Fruit fly (Drosophila melanogaster) whole organism, embryonic: ENCODE results near the gene CG34039.

ENCODE experiments used
- CG10274 ChIP-seq: fragments of 200-800 bp; sonication (Bioruptor generic); optimal IDR thresholded peaks from 3 replicates; lab custom pipeline; 2017; ENCODE audit warnings: missing biosample characterization, mild to moderate bottlenecking, missing genetic modification characterization
- CG12219 ChIP-seq: fragments of 200-800 bp; sonication (Bioruptor generic); optimal IDR thresholded peaks from 3 replicates; lab custom pipeline; 2018; ENCODE audit warnings: missing biosample characterization, mild to moderate bottlenecking, missing genetic modification characterization
- CG17328 ChIP-seq: fragments of 200-800 bp; sonication (Bioruptor generic); IDR thresholded peaks from 2 replicates; pipeline ENCODE4 v1.3.6; 2022; ENCODE audit warnings: missing biosample characterization, missing genetic modification characterization
- CG1832 ChIP-seq: fragments of 200-800 bp; sonication (Bioruptor generic); optimal IDR thresholded peaks from 2 replicates; lab custom pipeline; 2017; ENCODE audit warnings: missing biosample characterization, mild to moderate bottlenecking, missing genetic modification characterization, inconsistent platforms
- CG2199 ChIP-seq: fragments of 200-800 bp; sonication (Bioruptor generic); IDR thresholded peaks from 3 replicates; pipeline ENCODE4 v1.3.6; 2022; ENCODE audit warnings: missing biosample characterization, missing genetic modification characterization
- CG2712 ChIP-seq: fragments of 200-800 bp; optimal IDR thresholded peaks from 3 replicates; lab custom pipeline; 2019; ENCODE audit warnings: missing biosample characterization, mild to moderate bottlenecking, missing genetic modification characterization, moderate library complexity
- CG30403 ChIP-seq: fragments of 200-800 bp; sonication (Bioruptor generic); optimal IDR thresholded peaks from 3 replicates; lab custom pipeline; 2016; ENCODE audit warnings: missing biosample characterization, missing genetic modification characterization
- CG4360 ChIP-seq: fragments of 200-800 bp; sonication (Bioruptor generic); IDR thresholded peaks from 2 replicates; pipeline ENCODE4 v1.3.6; 2022; ENCODE audit warnings: missing biosample characterization, missing genetic modification characterization
- CG5245 ChIP-seq: fragments of 200-800 bp; sonication (Bioruptor generic); optimal IDR thresholded peaks from 3 replicates; lab custom pipeline; 2016; ENCODE audit warnings: missing biosample characterization, missing genetic modification characterization
- CG7372 ChIP-seq: fragments of 200-800 bp; sonication (Bioruptor generic); IDR thresholded peaks from 2 replicates; pipeline ENCODE4 v1.3.6; 2022; ENCODE audit warnings: missing biosample characterization, missing genetic modification characterization
- CG7963 ChIP-seq: fragments of 200-800 bp; sonication (Bioruptor generic); IDR thresholded peaks from 3 replicates; pipeline ENCODE4 v1.3.6; 2022; ENCODE audit warnings: missing biosample characterization, missing genetic modification characterization; ENCODE audit not compliant: partially characterized antibody
- CG7987 ChIP-seq: fragments of 200-800 bp; sonication (Bioruptor generic); optimal IDR thresholded peaks from 2 replicates; lab custom pipeline; 2018; ENCODE audit warnings: missing biosample characterization, mild to moderate bottlenecking, missing genetic modification characterization, moderate library complexity
- CG9215 ChIP-seq: fragments of 200-800 bp; sonication (Bioruptor generic); IDR thresholded peaks from 2 replicates; pipeline ENCODE4 v1.3.6; 2022; ENCODE audit warnings: missing biosample characterization, missing genetic modification characterization
- CG9727 ChIP-seq: fragments of 200-800 bp; sonication (Bioruptor generic); optimal IDR thresholded peaks from 3 replicates; lab custom pipeline; 2017; ENCODE audit warnings: missing biosample characterization, mild to moderate bottlenecking, missing genetic modification characterization
- Elba2 ChIP-seq: fragments of 200-800 bp; sonication (Bioruptor generic); optimal IDR thresholded peaks from 3 replicates; lab custom pipeline; 2016; ENCODE audit warnings: missing biosample characterization, missing genetic modification characterization
- Gsc ChIP-seq: fragments of 200-800 bp; sonication (Bioruptor generic); IDR thresholded peaks from 2 replicates; pipeline ENCODE4 v1.3.6; 2022; ENCODE audit warnings: missing biosample characterization, missing genetic modification characterization
- Hr51 ChIP-seq, 2 experiments: fragments of 200-800 bp; sonication (Bioruptor generic); optimal IDR thresholded peaks; 2 replicates in 1 of 2; 3 replicates in 1 of 2; lab custom pipeline; 2016 to 2018; ENCODE audit warnings: missing biosample characterization in 2 of 2, missing genetic modification characterization in 2 of 2, mild to moderate bottlenecking in 1 of 2, moderate library complexity in 1 of 2
- Hr78 ChIP-seq, 2 experiments: fragments of 200-800 bp in 1 of 2; fragments of >200 bp in 1 of 2; sonication (Bioruptor generic) in 1 of 2; optimal IDR thresholded peaks; 2 replicates each; lab custom pipeline; 2017 to 2019; ENCODE audit warnings: missing biosample characterization in 2 of 2, missing genetic modification characterization in 2 of 2, mild to moderate bottlenecking in 1 of 2, moderate library complexity in 1 of 2
- Oaz ChIP-seq: fragments of 200-800 bp; sonication (Bioruptor generic); IDR thresholded peaks from 2 replicates; pipeline ENCODE4 v1.3.6; 2022; ENCODE audit warnings: missing biosample characterization, missing genetic modification characterization
- Pdp1 ChIP-seq, 2 experiments: fragments of 200-800 bp; sonication (Bioruptor generic); optimal IDR thresholded peaks; 3 replicates each; lab custom pipeline; 2016; ENCODE audit warnings: missing biosample characterization in 2 of 2, missing genetic modification characterization in 2 of 2, mild to moderate bottlenecking in 1 of 2, moderate library complexity in 1 of 2
- Xrp1 ChIP-seq: fragments of 200-800 bp; sonication (Bioruptor generic); IDR thresholded peaks from 2 replicates; pipeline ENCODE4 v1.3.6; 2022; ENCODE audit warnings: missing biosample characterization, missing genetic modification characterization
- abd-A ChIP-seq: fragments of 200-800 bp; sonication (Bioruptor generic); optimal IDR thresholded peaks from 3 replicates; lab custom pipeline; 2019; ENCODE audit warnings: missing biosample characterization, mild to moderate bottlenecking, missing genetic modification characterization, moderate library complexity
- ase ChIP-seq: fragments of 200-800 bp; sonication (Bioruptor generic); IDR thresholded peaks from 3 replicates; pipeline ENCODE4 v1.3.6; 2022; ENCODE audit warnings: missing biosample characterization, missing genetic modification characterization
- az2 ChIP-seq: fragments of 200-800 bp; sonication (Bioruptor generic); optimal IDR thresholded peaks from 3 replicates; lab custom pipeline; 2016; ENCODE audit warnings: missing biosample characterization, missing genetic modification characterization
- btn ChIP-seq: fragments of 200-800 bp; sonication (Bioruptor generic); optimal IDR thresholded peaks from 2 replicates; lab custom pipeline; 2016; ENCODE audit warnings: missing biosample characterization, missing genetic modification characterization
- cas ChIP-seq: fragments of 200-800 bp; sonication (Bioruptor generic); IDR thresholded peaks from 2 replicates; pipeline ENCODE4 v1.3.6; 2022; ENCODE audit warnings: missing biosample characterization, missing genetic modification characterization
- cg ChIP-seq: fragments of 200-800 bp; sonication (Bioruptor generic); optimal IDR thresholded peaks from 3 replicates; lab custom pipeline; 2019; ENCODE audit warnings: missing biosample characterization, mild to moderate bottlenecking, missing genetic modification characterization, moderate library complexity
- ci ChIP-seq: fragments of 200-800 bp; sonication (Bioruptor generic); IDR thresholded peaks from 3 replicates; pipeline ENCODE4 v1.3.6; 2022; ENCODE audit warnings: missing biosample characterization, missing genetic modification characterization
- da ChIP-seq: fragments of 200-800 bp; sonication (Bioruptor generic); optimal IDR thresholded peaks from 2 replicates; lab custom pipeline; 2016; ENCODE audit warnings: missing biosample characterization, missing genetic modification characterization
- emc ChIP-seq: fragments of 200-800 bp; sonication (Bioruptor generic); optimal IDR thresholded peaks from 2 replicates; lab custom pipeline; 2016; ENCODE audit warnings: missing biosample characterization, missing genetic modification characterization
- ewg ChIP-seq: fragments of 200-800 bp; sonication (Bioruptor generic); optimal IDR thresholded peaks from 3 replicates; lab custom pipeline; 2017; ENCODE audit warnings: mild to moderate bottlenecking, missing biosample characterization, missing genetic modification reagents, missing genetic modification characterization
- fru ChIP-seq: fragments of >200 bp; optimal IDR thresholded peaks from 2 replicates; lab custom pipeline; 2017
- gsb-n ChIP-seq: fragments of 200-800 bp; sonication (Bioruptor generic); optimal IDR thresholded peaks from 3 replicates; lab custom pipeline; 2018; ENCODE audit warnings: missing biosample characterization, mild to moderate bottlenecking, missing genetic modification characterization
- hb ChIP-seq: fragments of 200-800 bp; sonication (Bioruptor generic); IDR thresholded peaks from 3 replicates; pipeline ENCODE4 v1.3.6; 2022; ENCODE audit warnings: missing biosample characterization, missing genetic modification characterization; ENCODE audit not compliant: partially characterized antibody
- inv ChIP-seq: fragments of 200-800 bp; sonication (Bioruptor generic); IDR thresholded peaks from 2 replicates; pipeline ENCODE4 v1.3.6; 2022; ENCODE audit warnings: missing biosample characterization, missing genetic modification characterization; ENCODE audit not compliant: partially characterized antibody
- jumu ChIP-seq: fragments of 200-800 bp; sonication (Bioruptor generic); optimal IDR thresholded peaks from 3 replicates; lab custom pipeline; 2016; ENCODE audit warnings: missing biosample characterization, missing genetic modification characterization
- mld ChIP-seq: fragments of 200-800 bp; sonication (Bioruptor generic); IDR thresholded peaks from 3 replicates; pipeline ENCODE4 v1.3.6; 2022; ENCODE audit warnings: missing biosample characterization, missing genetic modification characterization; ENCODE audit not compliant: partially characterized antibody
- nom ChIP-seq: fragments of 200-800 bp; sonication (Bioruptor generic); optimal IDR thresholded peaks from 2 replicates; lab custom pipeline; 2017; ENCODE audit warnings: missing biosample characterization, missing genetic modification characterization, mild to moderate bottlenecking, moderate library complexity, missing genetic modification reagents
- onecut ChIP-seq: fragments of 200-800 bp; sonication (Bioruptor generic); IDR thresholded peaks from 2 replicates; pipeline ENCODE4 v1.3.6; 2022; ENCODE audit warnings: missing biosample characterization, missing genetic modification characterization
- pb ChIP-seq: fragments of 200-800 bp; sonication (Bioruptor generic); optimal IDR thresholded peaks from 3 replicates; lab custom pipeline; 2016; ENCODE audit warnings: missing biosample characterization, missing genetic modification characterization
- prd ChIP-seq, 3 experiments: fragments of >200 bp in 2 of 3; fragments of 200-800 bp in 1 of 3; sonication (Bioruptor generic) in 1 of 3; optimal IDR thresholded peaks in 2 of 3; IDR thresholded peaks in 1 of 3; 2 replicates in 2 of 3; 3 replicates in 1 of 3; pipeline versions ENCODE4 v1.3.6 to Lab custom; 2017 to 2022; ENCODE audit warnings: missing biosample characterization in 1 of 3, missing genetic modification characterization in 1 of 3
- pros ChIP-seq: fragments of 200-800 bp; sonication (Bioruptor generic); optimal IDR thresholded peaks from 3 replicates; lab custom pipeline; 2019; ENCODE audit warnings: missing biosample characterization, mild to moderate bottlenecking, missing genetic modification characterization, moderate library complexity
- rib ChIP-seq: fragments of 200-800 bp; sonication (Bioruptor generic); IDR thresholded peaks from 2 replicates; pipeline ENCODE4 v1.3.6; 2022; ENCODE audit warnings: missing biosample characterization, missing genetic modification characterization
- run ChIP-seq: fragments of 200-800 bp; sonication (Bioruptor generic); optimal IDR thresholded peaks from 3 replicates; lab custom pipeline; 2018; ENCODE audit warnings: missing biosample characterization, mild to moderate bottlenecking, missing genetic modification characterization
- sens ChIP-seq: fragments of 200-800 bp; sonication (Bioruptor generic); peaks from one replicate; lab custom pipeline; 2016; ENCODE audit warnings: missing biosample characterization, missing genetic modification characterization
- slou ChIP-seq: fragments of 200-800 bp; sonication (Bioruptor generic); optimal IDR thresholded peaks from 3 replicates; lab custom pipeline; 2016; ENCODE audit warnings: missing biosample characterization, missing genetic modification characterization
- slp2 ChIP-seq: fragments of 200-800 bp; sonication (Bioruptor generic); optimal IDR thresholded peaks from 2 replicates; lab custom pipeline; 2016; ENCODE audit warnings: missing biosample characterization, missing genetic modification characterization
- twi ChIP-seq: fragments of 200-800 bp; optimal IDR thresholded peaks from 2 replicates; lab custom pipeline; 2019; ENCODE audit warnings: missing biosample characterization, mild to moderate bottlenecking, missing genetic modification characterization, moderate library complexity
- z ChIP-seq: fragments of 200-800 bp; sonication (Bioruptor generic); IDR thresholded peaks from 3 replicates; pipeline ENCODE4 v1.3.6; 2022; ENCODE audit warnings: missing biosample characterization, missing genetic modification characterization
- zfh2 ChIP-seq: fragments of 200-800 bp; sonication (Bioruptor generic); optimal IDR thresholded peaks from 2 replicates; lab custom pipeline; 2016; ENCODE audit warnings: missing biosample characterization, missing genetic modification characterization

Gene CG34039

dm6 chr3L:14555052-14555451 lies 4.7 kb upstream of the CG34039 start (continued):
- TF ChIP-seq Oaz (GFP tag; lab: Robert Waterston, UW) (no peak), pb (no peak), az2 (GFP tag; lab: Kevin White, UChicago) (no peak), ase (no peak), CG9727 (no peak), gsb-n (tag; lab: Kevin White, UChicago) (peak; percentile 17), abd-A (tag; lab: Kevin White, UChicago) (no peak), slp2 (GFP tag; lab: Kevin White, UChicago) (no peak), Hr78 (GFP tag; optimal IDR thresholded peaks at IDR 0.05; lab: Kevin White, UChicago) (peak in 1 of 2 experiments; percentile 74), CG5245 (GFP tag; lab: Kevin White, UChicago) (no peak), slou (GFP tag; lab: Kevin White, UChicago) (no peak), zfh2 (GFP tag; lab: Kevin White, UChicago) (no peak), CG7987 (peak; percentile 92), CG9215 (GFP tag; lab: Robert Waterston, UW) (no peak), inv (GFP tag; lab: Robert Waterston, UW) (no peak), cg (GFP tag; lab: Kevin White, UChicago) (no peak), cas (GFP tag; lab: Robert Waterston, UW) (no peak), prd (optimal IDR thresholded peaks at IDR 0.05; lab: Kevin White, UChicago) (no peak), prd (GFP tag; IDR thresholded peaks at IDR 0.05; lab: Robert Waterston, UW) (no peak; the same call in 2 of the 3 replicates), CG17328 (GFP tag; lab: Robert Waterston, UW) (no peak; the same call in 1 of the 2 replicates), run (tag; lab: Kevin White, UChicago) (no peak), onecut (GFP tag; lab: Robert Waterston, UW) (peak; percentile 45)

- no peak for TF ChIP-seq mld
- TF ChIP-seq twi (tag; lab: Kevin White, UChicago) = peak; percentile 33
- TF ChIP-seq rib (GFP tag; lab: Robert Waterston, UW) = no peak
- no peak for TF ChIP-seq Hr51 (GFP tag; optimal IDR thresholded peaks at IDR 0.05; lab: Kevin White, UChicago)
- no peak for TF ChIP-seq pros (GFP tag; lab: Kevin White, UChicago)
- TF ChIP-seq Elba2 (GFP tag; lab: Kevin White, UChicago) = no peak
- TF ChIP-seq sens (GFP tag; lab: Kevin White, UChicago) = peak; percentile 77
- no peak for TF ChIP-seq emc
- no peak for TF ChIP-seq fru (lab: Kevin White, UChicago)
- TF ChIP-seq CG10274 = no peak
- TF ChIP-seq CG7963 (GFP tag; lab: Robert Waterston, UW) = no peak
- no peak for TF ChIP-seq Pdp1 (GFP tag; optimal IDR thresholded peaks at IDR 0.05; lab: Kevin White, UChicago)
- no peak for TF ChIP-seq btn (GFP tag; lab: Kevin White, UChicago)
- 0 out of 3 replicates have a peak, but pooled peaks have one; percentile 27 for TF ChIP-seq ci (GFP tag; lab: Robert Waterston, UW)
- 0 out of 2 replicates have a peak, but pooled peaks have one; percentile 12 for TF ChIP-seq Xrp1 (GFP tag; lab: Robert Waterston, UW)
- no peak for TF ChIP-seq hb (GFP tag; lab: Robert Waterston, UW)
- no peak for TF ChIP-seq ewg (GFP tag; lab: Kevin White, UChicago)
- no peak for TF ChIP-seq da
- TF ChIP-seq Gsc (GFP tag; lab: Robert Waterston, UW) = no peak
- TF ChIP-seq CG12219 (GFP tag; lab: Kevin White, UChicago) = no peak
- TF ChIP-seq nom (GFP tag; lab: Kevin White, UChicago) = peak; percentile 1
- no peak for TF ChIP-seq CG7372 (GFP tag; lab: Robert Waterston, UW)
- TF ChIP-seq jumu (GFP tag; lab: Kevin White, UChicago) = no peak
- 0 out of 3 replicates have a peak, but pooled peaks have one; percentile 30 for TF ChIP-seq CG2199 (GFP tag; lab: Robert Waterston, UW)
- no peak for TF ChIP-seq CG1832 (GFP tag; lab: Kevin White, UChicago)
- 0 out of 2 replicates have a peak, but pooled peaks have one; percentile 36 for TF ChIP-seq CG4360 (GFP tag; lab: Robert Waterston, UW)
- TF ChIP-seq CG30403 (GFP tag; lab: Kevin White, UChicago) = no peak
- TF ChIP-seq z = peak; percentile 37; the same call in 1 of the 3 replicates
- peak; percentile 60 for TF ChIP-seq cg (GFP tag; lab: Kevin White, UChicago)
- TF ChIP-seq CG2712 (tag; lab: Kevin White, UChicago) = no peak
Measured at dm6 chr3L:14556177-14556576, 3.6 kb upstream of the CG34039 start.
